Worm (Caenorhabditis elegans) whole organism, L1 larva: ENCODE measurements around the gene R04B3.1.

ENCODE experiments used
- C16A3.4 ChIP-seq: fragments of 150-350 bp; optimal IDR thresholded peaks from 2 replicates; lab custom pipeline; 2014; ENCODE audit warnings: missing biosample characterization, missing genetic modification characterization
- aha-1 ChIP-seq: fragments of 150-350 bp; optimal IDR thresholded peaks from 2 replicates; lab custom pipeline; 2014; ENCODE audit warnings: missing biosample characterization, missing genetic modification characterization
- aly-2 ChIP-seq: fragments of 150-350 bp; optimal IDR thresholded peaks from 2 replicates; lab custom pipeline; 2014; ENCODE audit warnings: missing biosample characterization, missing genetic modification characterization
- ama-1 ChIP-seq: fragments of 150-350 bp; optimal IDR thresholded peaks from 2 replicates; lab custom pipeline; 2014
- ceh-82 ChIP-seq, 3 experiments: fragments of 150-350 bp in 1 of 3; sonication (generic microtip) in 2 of 3; optimal IDR thresholded peaks; 2 replicates each; lab custom pipeline; 2014 to 2017; ENCODE audit warnings: missing biosample characterization in 3 of 3, missing genetic modification characterization in 3 of 3
- dsc-1 ChIP-seq: sonication (generic microtip); optimal IDR thresholded peaks from 2 replicates; lab custom pipeline; 2016; ENCODE audit warnings: mild to moderate bottlenecking, missing genetic modification characterization, missing compliant biosample characterization
- elt-3 ChIP-seq, 6 experiments: fragments of 150-350 bp in 1 of 6; sonication (generic microtip); optimal IDR thresholded peaks; 2 replicates each; lab custom pipeline; 2017 to 2018; ENCODE audit warnings: missing biosample characterization in 6 of 6, missing genetic modification characterization in 6 of 6, inconsistent platforms in 1 of 6
- fkh-8 ChIP-seq: sonication (generic microtip); optimal IDR thresholded peaks from 2 replicates; lab custom pipeline; 2016; ENCODE audit warnings: mild to moderate bottlenecking, missing genetic modification characterization, missing compliant biosample characterization
- mep-1 ChIP-seq: fragments of 150-350 bp; optimal IDR thresholded peaks from 2 replicates; lab custom pipeline; 2014; ENCODE audit warnings: missing biosample characterization, missing genetic modification characterization
- nhr-28 ChIP-seq: fragments of 150-350 bp; optimal IDR thresholded peaks from 2 replicates; lab custom pipeline; 2014; ENCODE audit warnings: missing biosample characterization, missing genetic modification characterization
- nhr-76 ChIP-seq: sonication (generic microtip); optimal IDR thresholded peaks from 2 replicates; lab custom pipeline; 2017; ENCODE audit warnings: missing biosample characterization, missing genetic modification characterization
- unc-30 ChIP-seq: sonication (generic microtip); optimal IDR thresholded peaks from 2 replicates; lab custom pipeline; 2017; ENCODE audit warnings: missing biosample characterization, missing genetic modification characterization
- unc-62 ChIP-seq: fragments of 150-350 bp; optimal IDR thresholded peaks from 2 replicates; lab custom pipeline; 2014; ENCODE audit warnings: missing biosample characterization, missing genetic modification reagents, missing genetic modification characterization

ce11 chrX:2441163-2441562, 30.0 kb downstream of the R04B3.1 start:
- TF ChIP-seq dsc-1 (tag; lab: Kevin White, UChicago) (no peak), ama-1 (lab: Kevin White, UChicago) (no peak), aly-2 (tag; lab: Kevin White, UChicago) (no peak), elt-3 (tag; optimal IDR thresholded peaks at IDR 0.05; lab: Kevin White, UChicago) (no peak), mep-1 (tag; lab: Kevin White, UChicago) (no peak), aha-1 (no peak), C16A3.4 (tag; lab: Kevin White, UChicago) (no peak), nhr-28 (no peak), fkh-8 (tag; lab: Kevin White, UChicago) (no peak), nhr-76 (tag; lab: Kevin White, UChicago) (no peak), unc-30 (tag; lab: Kevin White, UChicago) (no peak), ceh-82 (tag; optimal IDR thresholded peaks at IDR 0.05; lab: Kevin White, UChicago) (no peak), unc-62 (GFP tag; lab: Kevin White, UChicago) (no peak)
